Fruit fly (Drosophila melanogaster): ENCODE results near the gene Lsd-2.

The Lsd-2 gene

dm6 chrX:15085777-15086510, 9.9 kb upstream of the Lsd-2 start, which contains the start of the genes CG15027 and Dbct (continued):
- TF ChIP-seq ap (GFP tag; IDR thresholded peaks at IDR 0.05), result 0 out of 2 replicates have a peak, but pooled peaks have one; percentile 29
- no peak for TF ChIP-seq zfh2 (GFP tag; optimal IDR thresholded peaks at IDR 0.05)
- TF ChIP-seq Sin3A (optimal IDR thresholded peaks at IDR 0.05), result peak; percentile 17
- no peak for TF ChIP-seq Ets97D (GFP tag; optimal IDR thresholded peaks at IDR 0.05)
- peak; percentile 78 for TF ChIP-seq vvl (GFP tag; IDR thresholded peaks at IDR 0.05)
- TF ChIP-seq luna (GFP tag; optimal IDR thresholded peaks at IDR 0.05), result no peak
- TF ChIP-seq Bteb2 (GFP tag; optimal IDR thresholded peaks at IDR 0.05), result no peak
- TF ChIP-seq Gug (GFP tag; IDR thresholded peaks at IDR 0.05), result 0 out of 4 replicates have a peak, but pooled peaks have one; percentile 43
- no peak for TF ChIP-seq CG16863 (GFP tag; optimal IDR thresholded peaks at IDR 0.05)
- TF ChIP-seq Atf3 (GFP tag; optimal IDR thresholded peaks at IDR 0.05), result no peak
- no peak for TF ChIP-seq pb (GFP tag; optimal IDR thresholded peaks at IDR 0.05)
- no peak for TF ChIP-seq tll (GFP tag; optimal IDR thresholded peaks at IDR 0.05)
- peak; percentile 83 for TF ChIP-seq Xrp1 (GFP tag; IDR thresholded peaks at IDR 0.05)
- peak; percentile 55 for TF ChIP-seq corto (GFP tag; optimal IDR thresholded peaks at IDR 0.05)
- TF ChIP-seq Sry-β (GFP tag; optimal IDR thresholded peaks at IDR 0.05), result no peak
- TF ChIP-seq CG2202 (tag; optimal IDR thresholded peaks at IDR 0.05), result peak; percentile 33
- TF ChIP-seq sim (GFP tag; IDR thresholded peaks at IDR 0.05), result no peak
- peak; percentile 57 for TF ChIP-seq tin (GFP tag; optimal IDR thresholded peaks at IDR 0.05)
- no peak for TF ChIP-seq Lpt (GFP tag; optimal IDR thresholded peaks at IDR 0.05)
- TF ChIP-seq CG11696 (GFP tag; IDR thresholded peaks at IDR 0.05), result 0 out of 2 replicates have a peak, but pooled peaks have one; percentile 24
- no peak for TF ChIP-seq Bdp1 (GFP tag; optimal IDR thresholded peaks at IDR 0.05)
- 0 out of 4 replicates have a peak, but pooled peaks have one; percentile 62 for TF ChIP-seq chinmo (GFP tag; IDR thresholded peaks at IDR 0.05; ENCODE audit: partially characterized antibody)
- no peak for TF ChIP-seq gsb (GFP tag; IDR thresholded peaks at IDR 0.05)
- peak; percentile 76 for TF ChIP-seq trem (tag; optimal IDR thresholded peaks at IDR 0.05)
- peak; percentile 19 for TF ChIP-seq ATbp (GFP tag; optimal IDR thresholded peaks at IDR 0.05)
- TF ChIP-seq Xbp1 (GFP tag; optimal IDR thresholded peaks at IDR 0.05), result peak; percentile 69
- peak; percentile 64 for TF ChIP-seq CG10979 (tag; optimal IDR thresholded peaks at IDR 0.05)
- no peak for TF ChIP-seq lov (optimal IDR thresholded peaks at IDR 0.05)
- TF ChIP-seq lov (GFP tag; IDR thresholded peaks at IDR 0.05), result no peak
- TF ChIP-seq CG2120 (GFP tag; optimal IDR thresholded peaks at IDR 0.05), result peak; percentile 59
- no peak for TF ChIP-seq crol (GFP tag; IDR thresholded peaks at IDR 0.05)
- TF ChIP-seq CG12104 (GFP tag; optimal IDR thresholded peaks at IDR 0.05), result peak; percentile 39
- TF ChIP-seq chn (GFP tag; optimal IDR thresholded peaks at IDR 0.05), result no peak
- TF ChIP-seq NK7.1 (GFP tag; optimal IDR thresholded peaks at IDR 0.05), result no peak
- peak; percentile 71; the same call in 2 of the 3 replicates for TF ChIP-seq ci (GFP tag; IDR thresholded peaks at IDR 0.05)
- TF ChIP-seq vfl (GFP tag; optimal IDR thresholded peaks at IDR 0.05), result peak; percentile 35
- peak; percentile 40; the same call in 1 of the 2 replicates for TF ChIP-seq E2f1 (GFP tag; IDR thresholded peaks at IDR 0.05)
- peak; percentile 37 for TF ChIP-seq CG30020 (tag; optimal IDR thresholded peaks at IDR 0.05)
- no peak for TF ChIP-seq Spps (tag; optimal IDR thresholded peaks at IDR 0.05)
- TF ChIP-seq B-H1 (GFP tag; IDR thresholded peaks at IDR 0.05), result peak; percentile 60
- TF ChIP-seq CG3726 (GFP tag; IDR thresholded peaks at IDR 0.05), result no peak
- TF ChIP-seq klu (GFP tag; IDR thresholded peaks at IDR 0.05), result peak; percentile 33; the same call in 1 of the 2 replicates
- TF ChIP-seq CG10209 (GFP tag; optimal IDR thresholded peaks at IDR 0.05), result peak; percentile 50
- no peak for TF ChIP-seq sqz (GFP tag; optimal IDR thresholded peaks at IDR 0.05)
- no peak for TF ChIP-seq bab2 (GFP tag; optimal IDR thresholded peaks at IDR 0.05)
- TF ChIP-seq CG3163 (GFP tag; optimal IDR thresholded peaks at IDR 0.05), result no peak
- TF ChIP-seq wek (GFP tag; optimal IDR thresholded peaks at IDR 0.05), result no peak
- TF ChIP-seq CG11398 (GFP tag; optimal IDR thresholded peaks at IDR 0.05), result no peak
- no peak for TF ChIP-seq CG8944 (GFP tag; optimal IDR thresholded peaks at IDR 0.05)
- TF ChIP-seq CG16815 (GFP tag; optimal IDR thresholded peaks at IDR 0.05), result peak; percentile 51
- TF ChIP-seq jigr1 (GFP tag; IDR thresholded peaks at IDR 0.05), result no peak
